Fruit fly (Drosophila melanogaster) whole organism, wandering third instar larva: Measurements from ENCODE around the gene ranshi.

Experiments
- GATAd ChIP-seq: sonication (Bioruptor generic); optimal IDR thresholded peaks from 2 replicates; lab custom pipeline; 2016; ENCODE audit warnings: missing biosample characterization, missing genetic modification characterization
- psq ChIP-seq: fragments of 200-800 bp; sonication (Bioruptor generic); optimal IDR thresholded peaks from 3 replicates; lab custom pipeline; 2017; ENCODE audit warnings: missing biosample characterization, mild to moderate bottlenecking, missing genetic modification characterization, moderate library complexity
- rgr ChIP-seq: fragments of 200-800 bp; sonication (Bioruptor generic); optimal IDR thresholded peaks from 3 replicates; lab custom pipeline; 2016; ENCODE audit warnings: missing biosample characterization, mild to moderate bottlenecking, missing genetic modification characterization

- TF ChIP-seq GATAd (GFP tag; lab: Kevin White, UChicago) (no peak), rgr (GFP tag; lab: Kevin White, UChicago) (no peak), psq (GFP tag; lab: Kevin White, UChicago) (no peak)
These were observed 14.1 kb downstream of the ranshi start for dm6 chr3R:8715371-8715770.
